Fruit fly (Drosophila melanogaster) Kc167 (cell line): Measurements from ENCODE around the gene vanin-like.

Experiments
- Myc ChIP-seq: fragments of >200 bp; optimal IDR thresholded peaks from 2 replicates; lab custom pipeline; 2017; ENCODE audit warnings: missing external identifiers
- Sin3A ChIP-seq: fragments of >200 bp; optimal IDR thresholded peaks from 2 replicates; lab custom pipeline; 2018; ENCODE audit warnings: missing external identifiers
- h ChIP-seq: fragments of >200 bp; optimal IDR thresholded peaks from 3 replicates; lab custom pipeline; 2018; ENCODE audit warnings: missing external identifiers
- insv ChIP-seq: fragments of >200 bp; optimal IDR thresholded peaks from 3 replicates; lab custom pipeline; 2018; ENCODE audit warnings: missing external identifiers
- psq ChIP-seq: fragments of >200 bp; optimal IDR thresholded peaks from 2 replicates; lab custom pipeline; 2017; ENCODE audit warnings: missing external identifiers
- ttk ChIP-seq: sonication (Bioruptor generic); optimal IDR thresholded peaks from 2 replicates; lab custom pipeline; 2017; ENCODE audit warnings: missing external identifiers

The vanin-like gene

DNA sequence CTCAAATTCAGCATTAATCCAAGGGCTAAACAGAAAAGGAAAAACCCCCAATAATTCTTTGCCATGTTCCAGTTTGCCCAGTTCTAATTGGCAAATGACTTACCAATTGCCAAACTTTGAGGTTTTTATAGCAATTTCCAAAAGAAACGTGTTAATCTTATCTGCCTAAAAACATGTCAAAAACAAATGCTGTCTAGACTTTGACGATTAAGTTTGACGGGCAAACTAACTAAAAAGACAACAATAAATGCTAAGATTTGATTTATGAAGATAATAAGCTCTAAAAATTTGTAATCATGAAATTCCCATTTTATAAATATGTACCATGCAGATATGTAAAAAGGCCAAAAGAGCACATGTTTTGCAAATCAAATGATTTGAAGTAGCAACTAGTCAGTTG lies 3.8 kb downstream of the vanin-like start, which contains the start of gene CG32751:
Gene CG32751 (minus strand): TSS at position 101 of the 400 bp plus-strand sequence.
- TF ChIP-seq Sin3A (lab: Kevin White, UChicago) (no peak), insv (lab: Kevin White, UChicago) (no peak), psq (lab: Kevin White, UChicago) (no peak), Myc (lab: Kevin White, UChicago) (no peak), h (lab: Kevin White, UChicago) (no peak), ttk (lab: Kevin White, UChicago) (no peak)

DNA sequence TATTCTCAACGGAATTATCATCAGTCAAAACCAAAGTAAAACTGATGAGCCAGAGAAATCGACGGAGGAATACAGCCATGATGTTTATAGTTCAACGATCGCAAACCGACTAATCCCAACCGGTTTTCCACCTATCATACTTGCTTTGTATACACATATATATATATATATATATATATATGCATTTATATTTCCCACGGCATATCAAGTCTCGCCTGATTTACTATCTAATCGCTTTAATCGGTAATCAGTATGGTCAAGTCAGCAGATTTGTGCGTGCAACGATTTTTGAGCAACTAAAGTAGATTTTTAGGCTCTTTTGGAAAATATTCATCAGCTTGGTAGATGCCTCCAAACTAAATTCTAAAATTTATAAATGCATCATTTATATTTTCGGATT lies 6.0 kb downstream of the vanin-like start, which contains the start of gene CG32750:
Gene CG32750 (minus strand): TSS at position 101 of the 400 bp plus-strand sequence.
- TF ChIP-seq Myc (lab: Kevin White, UChicago) (no peak), ttk (lab: Kevin White, UChicago) (no peak), psq (lab: Kevin White, UChicago) (no peak), h (lab: Kevin White, UChicago) (no peak), Sin3A (lab: Kevin White, UChicago) (no peak), insv (lab: Kevin White, UChicago) (no peak)

DNA sequence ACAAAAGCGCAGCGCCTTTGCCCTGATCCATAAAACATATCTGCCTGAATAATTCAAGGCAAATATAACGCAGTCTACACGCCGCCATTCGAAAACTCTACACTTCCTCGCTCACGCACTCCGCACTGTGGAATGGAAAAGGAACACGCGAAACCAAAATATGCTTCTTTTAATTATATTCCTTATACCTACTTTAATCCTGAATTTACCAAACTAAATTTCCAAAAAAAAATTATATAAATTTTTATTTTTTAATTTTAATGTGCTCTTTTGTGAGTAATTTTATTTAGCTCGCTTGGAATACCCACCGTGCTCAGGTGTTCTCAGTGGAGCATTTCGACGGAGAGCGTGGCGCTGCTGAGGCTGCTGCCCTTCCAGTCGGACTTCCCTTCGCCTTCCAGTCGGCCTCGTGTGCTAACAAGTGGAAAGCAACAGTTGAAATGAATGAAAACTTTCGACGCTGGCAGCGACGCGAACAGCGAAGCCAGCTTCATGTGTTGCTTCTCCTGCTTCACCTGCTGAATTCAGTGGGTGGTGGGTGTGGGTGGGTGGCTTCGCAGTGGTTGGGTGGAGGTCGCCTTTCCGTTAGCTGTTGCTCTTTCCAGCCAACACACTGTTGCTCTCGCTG lies 9.1 kb downstream of the vanin-like start:
- TF ChIP-seq Myc (lab: Kevin White, UChicago) = no peak

DNA sequence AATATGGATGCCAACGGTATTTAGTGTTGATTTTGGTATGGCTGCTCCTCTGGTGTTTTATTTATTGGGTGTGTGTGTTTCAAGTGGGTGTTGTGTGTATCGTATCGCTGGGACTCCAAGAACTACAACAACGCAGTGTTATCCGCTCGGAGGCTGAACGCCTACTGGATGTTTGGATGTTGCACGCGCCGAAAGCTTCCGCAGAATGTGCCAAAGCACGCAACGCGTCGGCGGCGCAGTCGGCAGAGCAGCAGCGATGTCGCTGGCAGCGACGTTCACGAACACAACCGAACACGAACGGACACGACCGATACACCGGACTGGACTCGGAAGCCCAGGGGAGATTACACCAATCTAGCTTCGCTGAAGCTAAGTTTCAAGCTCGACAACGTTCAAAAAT lies 10.0 kb downstream of the vanin-like start, which contains the start of gene Ca-alpha1T:
Gene Ca-alpha1T (minus strand): TSS at position 152 of the 400 bp plus-strand sequence.
- TF ChIP-seq psq (lab: Kevin White, UChicago) (no peak), Sin3A (lab: Kevin White, UChicago) (no peak), Myc (lab: Kevin White, UChicago) (no peak), insv (lab: Kevin White, UChicago) (no peak), ttk (lab: Kevin White, UChicago) (no peak), h (lab: Kevin White, UChicago) (no peak)

DNA sequence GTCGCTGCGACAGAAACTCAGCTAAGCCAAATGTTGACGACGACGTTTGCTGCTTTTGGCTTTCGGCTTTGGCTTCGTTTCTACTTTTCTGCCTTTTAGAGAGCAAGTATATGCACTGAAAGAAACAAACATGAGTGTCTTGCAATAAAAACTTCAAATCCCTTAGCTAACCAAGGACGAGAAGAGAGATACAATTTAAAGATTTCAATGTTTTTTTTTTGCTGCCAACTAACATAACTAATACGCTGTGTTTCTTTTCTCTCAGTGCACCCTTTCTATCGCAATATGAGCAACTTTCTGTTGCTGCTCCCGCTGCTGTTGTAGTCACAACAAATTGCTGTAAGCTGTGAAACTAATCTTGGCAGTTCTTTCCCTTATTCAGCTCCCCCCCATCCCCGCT lies 22.9 kb downstream of the vanin-like start:
- no peak for TF ChIP-seq Myc (lab: Kevin White, UChicago)
- no peak for TF ChIP-seq Sin3A (lab: Kevin White, UChicago)
- TF ChIP-seq insv (lab: Kevin White, UChicago) = no peak
- no peak for TF ChIP-seq ttk (lab: Kevin White, UChicago)
- no peak for TF ChIP-seq h (lab: Kevin White, UChicago)
- no peak for TF ChIP-seq psq (lab: Kevin White, UChicago)

DNA sequence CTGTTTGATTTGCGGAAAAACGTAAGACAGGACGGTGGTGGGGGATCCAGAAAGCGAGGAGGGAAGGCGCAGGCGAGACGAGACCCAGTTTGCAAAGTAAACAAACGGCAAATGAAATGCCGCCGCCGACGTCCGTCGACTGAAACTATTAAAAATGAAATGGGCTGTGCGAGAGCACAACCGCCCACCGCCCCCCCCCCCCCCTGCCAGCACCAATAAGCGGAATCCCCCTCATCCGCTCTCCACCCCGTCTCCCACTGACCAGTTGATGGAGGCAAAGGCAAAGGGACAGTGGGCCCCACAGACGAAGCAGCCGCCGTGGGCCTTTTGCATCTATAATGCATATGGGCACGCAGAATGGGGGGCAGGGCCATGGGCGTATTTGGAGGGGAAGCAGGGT lies 35.6 kb downstream of the vanin-like start:
- no peak for TF ChIP-seq h (lab: Kevin White, UChicago)
- no peak for TF ChIP-seq ttk (lab: Kevin White, UChicago)
- no peak for TF ChIP-seq Myc (lab: Kevin White, UChicago)
- TF ChIP-seq psq (lab: Kevin White, UChicago) = no peak
- no peak for TF ChIP-seq insv (lab: Kevin White, UChicago)
- TF ChIP-seq Sin3A (lab: Kevin White, UChicago) = no peak

DNA sequence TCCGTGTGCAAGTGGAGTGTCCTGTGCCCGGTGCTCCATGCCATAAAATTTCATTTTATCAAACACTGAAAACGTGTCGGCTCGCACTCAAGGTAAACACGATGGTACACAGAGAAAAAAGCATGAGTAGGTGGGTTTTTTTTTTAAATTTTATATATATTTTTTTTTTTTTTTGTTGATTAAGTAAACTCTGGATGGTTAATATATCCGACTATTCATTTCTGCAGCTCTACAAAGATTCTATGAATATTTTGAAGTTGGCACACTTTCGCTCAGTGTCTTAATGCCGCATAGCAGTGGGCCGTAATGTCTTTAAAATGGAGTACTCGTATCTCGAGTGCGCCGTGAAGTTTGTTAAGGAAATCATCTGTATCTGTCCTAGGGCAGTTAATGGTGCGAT lies 50.4 kb downstream of the vanin-like start:
- TF ChIP-seq ttk (lab: Kevin White, UChicago) (no peak), insv (lab: Kevin White, UChicago) (no peak), Sin3A (lab: Kevin White, UChicago) (no peak)
